Worm (Caenorhabditis elegans) whole organism, midembryonic: Measurements from ENCODE around the gene R07C12.3.

Source experiments
- cog-1 ChIP-seq: sonication (generic microtip); optimal IDR thresholded peaks from 2 replicates; lab custom pipeline; 2016; ENCODE audit warnings: missing genetic modification characterization, missing compliant biosample characterization
- flt-1 ChIP-seq: fragments of 200-800 bp; sonication (Bioruptor generic); IDR thresholded peaks from 2 replicates; pipeline ENCODE4 v1.3.6; 2022; ENCODE audit warnings: missing genetic modification characterization, missing compliant biosample characterization
- klf-2 ChIP-seq: fragments of 200-800 bp; sonication (Bioruptor generic); conservative IDR thresholded peaks from 2 replicates; pipeline ENCODE4 v1.3.6; 2022; ENCODE audit warnings: missing genetic modification reagents, missing genetic modification characterization, missing compliant biosample characterization
- ref-1 ChIP-seq: fragments of 200-800 bp; sonication (Bioruptor generic); conservative IDR thresholded peaks from 2 replicates; pipeline ENCODE4 v1.3.6; 2022; ENCODE audit warnings: missing genetic modification reagents, missing genetic modification characterization, missing compliant biosample characterization
- tab-1 ChIP-seq: fragments of 200-800 bp; sonication (Bioruptor generic); IDR thresholded peaks from 2 replicates; pipeline ENCODE4 v1.3.6; 2022; ENCODE audit warnings: missing genetic modification characterization, missing compliant biosample characterization
- ztf-23 ChIP-seq: fragments of 200-800 bp; sonication (Bioruptor generic); IDR thresholded peaks from 2 replicates; pipeline ENCODE4 v1.3.6; 2022; ENCODE audit warnings: missing genetic modification reagents, missing genetic modification characterization, missing compliant biosample characterization

- TF ChIP-seq ztf-23 (no peak), tab-1 (GFP tag; lab: Robert Waterston, UW) (no peak), flt-1 (GFP tag; lab: Robert Waterston, UW) (no peak), ref-1 (GFP tag; lab: Robert Waterston, UW) (no peak), cog-1 (no peak), klf-2 (GFP tag; lab: Robert Waterston, UW) (no peak)
Observed at ce11 chrIV:4162121-4162520, 17.2 kb downstream of the R07C12.3 start, which contains the start of gene scrm-5.
